Worm (Caenorhabditis elegans) whole organism, young adult: ENCODE data around the gene F13H10.1.
A peak's percentile ranks its signal among the peaks of the same experiment; 100 is the strongest.

Source experiments
- D2030.7 ChIP-seq: fragments of 200-800 bp; sonication (Bioruptor generic); IDR thresholded peaks from 2 replicates; pipeline ENCODE4 v1.3.6; 2022; ENCODE audit warnings: missing genetic modification reagents, missing genetic modification characterization, missing compliant biosample characterization
- F33H1.4 ChIP-seq: fragments of 200-800 bp; sonication (Bioruptor generic); IDR thresholded peaks from 2 replicates; pipeline ENCODE4 v1.3.6; 2022; ENCODE audit warnings: missing genetic modification reagents, missing genetic modification characterization, missing compliant biosample characterization
- F55B11.4 ChIP-seq: sonication (generic microtip); optimal IDR thresholded peaks from 2 replicates; lab custom pipeline; 2016; ENCODE audit warnings: missing compliant biosample characterization, missing genetic modification characterization, borderline replicate concordance; ENCODE audit not compliant: insufficient read depth
- K11D2.4 ChIP-seq: fragments of 200-800 bp; sonication (Bioruptor generic); IDR thresholded peaks from 2 replicates; pipeline ENCODE4 v1.3.6; 2022; ENCODE audit warnings: missing genetic modification reagents, missing genetic modification characterization, missing compliant biosample characterization
- T26A5.8 ChIP-seq: sonication (generic microtip); optimal IDR thresholded peaks from 2 replicates; lab custom pipeline; 2016; ENCODE audit warnings: missing genetic modification characterization, missing compliant biosample characterization
- Y53G8AR.9 ChIP-seq: fragments of 200-800 bp; sonication (Bioruptor generic); conservative IDR thresholded peaks from 2 replicates; pipeline ENCODE4 v1.3.6; 2022; ENCODE audit warnings: missing genetic modification reagents, missing genetic modification characterization, missing compliant biosample characterization
- Y67H2A.10 ChIP-seq: fragments of 200-800 bp; sonication (Bioruptor generic); conservative IDR thresholded peaks from 2 replicates; pipeline ENCODE4 v1.3.6; 2022; ENCODE audit warnings: missing genetic modification reagents, missing genetic modification characterization, missing compliant biosample characterization
- Y95B8A.8 ChIP-seq: fragments of 200-800 bp; sonication (Bioruptor generic); IDR thresholded peaks from 2 replicates; pipeline ENCODE4 v1.3.6; 2022; ENCODE audit warnings: missing genetic modification reagents, missing genetic modification characterization, missing compliant biosample characterization
- bed-1 ChIP-seq: fragments of 200-800 bp; sonication (Bioruptor generic); IDR thresholded peaks from 2 replicates; pipeline ENCODE4 v1.3.6; 2022; ENCODE audit warnings: missing genetic modification reagents, missing genetic modification characterization, missing compliant biosample characterization
- bed-2 ChIP-seq: fragments of 200-800 bp; sonication (Bioruptor generic); IDR thresholded peaks from 2 replicates; pipeline ENCODE4 v1.3.6; 2022; ENCODE audit warnings: missing genetic modification reagents, missing genetic modification characterization, missing compliant biosample characterization
- ccch-3 ChIP-seq: fragments of 200-800 bp; sonication (Bioruptor generic); optimal IDR thresholded peaks from 2 replicates; lab custom pipeline; 2018; ENCODE audit warnings: mild to moderate bottlenecking, missing genetic modification characterization, missing compliant biosample characterization
- ceh-27 ChIP-seq: fragments of 200-800 bp; sonication (Bioruptor generic); optimal IDR thresholded peaks from 2 replicates; lab custom pipeline; 2018; ENCODE audit warnings: mild to moderate bottlenecking, missing genetic modification characterization, moderate library complexity, missing compliant biosample characterization
- ceh-40 ChIP-seq: fragments of 200-800 bp; sonication (Bioruptor generic); IDR thresholded peaks from 2 replicates; pipeline ENCODE4 v1.3.6; 2022; ENCODE audit warnings: missing genetic modification characterization, missing compliant biosample characterization
- ceh-91 ChIP-seq: fragments of 200-800 bp; sonication (Bioruptor generic); IDR thresholded peaks from 2 replicates; pipeline ENCODE4 v1.3.6; 2022; ENCODE audit warnings: missing genetic modification reagents, missing genetic modification characterization, missing compliant biosample characterization
- dpl-1 ChIP-seq: fragments of 150-350 bp; optimal IDR thresholded peaks from 2 replicates; lab custom pipeline; 2014; ENCODE audit warnings: missing biosample characterization, missing genetic modification reagents, missing genetic modification characterization
- efl-1 ChIP-seq: fragments of 150-350 bp; optimal IDR thresholded peaks from 2 replicates; lab custom pipeline; 2014; ENCODE audit warnings: missing biosample characterization, missing genetic modification reagents, missing genetic modification characterization
- egl-44 ChIP-seq: fragments of 200-800 bp; sonication (Bioruptor generic); IDR thresholded peaks from 2 replicates; pipeline ENCODE4 v1.3.6; 2022; ENCODE audit warnings: missing genetic modification reagents, missing genetic modification characterization, missing compliant biosample characterization
- ekl-4 ChIP-seq: fragments of 200-800 bp; sonication (Bioruptor generic); IDR thresholded peaks from 2 replicates; pipeline ENCODE4 v1.3.6; 2022; ENCODE audit warnings: missing genetic modification reagents, missing genetic modification characterization, missing compliant biosample characterization
- hlh-12 ChIP-seq: sonication (generic microtip); optimal IDR thresholded peaks from 2 replicates; lab custom pipeline; 2016; ENCODE audit warnings: missing genetic modification characterization, missing compliant biosample characterization
- hsf-1 ChIP-seq: fragments of 200-800 bp; sonication (Bioruptor generic); IDR thresholded peaks from 2 replicates; pipeline ENCODE4 v1.3.6; 2022; ENCODE audit warnings: missing genetic modification reagents, missing genetic modification characterization, missing compliant biosample characterization
- let-526 ChIP-seq: fragments of 200-800 bp; sonication (Bioruptor generic); IDR thresholded peaks from 2 replicates; pipeline ENCODE4 v1.3.6; 2022; ENCODE audit warnings: missing genetic modification reagents, missing genetic modification characterization, missing compliant biosample characterization
- lin-54 ChIP-seq: fragments of 200-800 bp; sonication (Bioruptor generic); optimal IDR thresholded peaks from 2 replicates; lab custom pipeline; 2018; ENCODE audit warnings: mild to moderate bottlenecking, missing genetic modification characterization, missing compliant biosample characterization
- madf-6 ChIP-seq: fragments of 200-800 bp; sonication (Bioruptor generic); IDR thresholded peaks from 2 replicates; pipeline ENCODE4 v1.3.6; 2022; ENCODE audit warnings: missing genetic modification reagents, missing genetic modification characterization, missing compliant biosample characterization
- madf-8 ChIP-seq: fragments of 200-800 bp; sonication (Bioruptor generic); conservative IDR thresholded peaks from 2 replicates; pipeline ENCODE4 v1.3.6; 2022; ENCODE audit warnings: missing genetic modification reagents, missing genetic modification characterization, missing compliant biosample characterization
- mcd-1 ChIP-seq: fragments of 200-800 bp; sonication (Bioruptor generic); IDR thresholded peaks from 2 replicates; pipeline ENCODE4 v1.3.6; 2022; ENCODE audit warnings: missing genetic modification reagents, missing genetic modification characterization, missing compliant biosample characterization
- nfya-1 ChIP-seq: sonication (generic microtip); optimal IDR thresholded peaks from 2 replicates; lab custom pipeline; 2017; ENCODE audit warnings: antibody characterized with exemption, missing compliant biosample characterization, missing genetic modification characterization, borderline replicate concordance; ENCODE audit not compliant: insufficient read depth
- nfyb-1 ChIP-seq: fragments of 200-800 bp; sonication (Bioruptor generic); IDR thresholded peaks from 2 replicates; pipeline ENCODE4 v1.3.6; 2022; ENCODE audit warnings: missing genetic modification reagents, missing genetic modification characterization, missing compliant biosample characterization
- nhr-27 ChIP-seq: fragments of 200-800 bp; sonication (Bioruptor generic); optimal IDR thresholded peaks from 2 replicates; lab custom pipeline; 2018; ENCODE audit warnings: mild to moderate bottlenecking, missing genetic modification characterization, moderate library complexity, missing compliant biosample characterization
- rcor-1 ChIP-seq: fragments of 200-800 bp; sonication (Bioruptor generic); IDR thresholded peaks from 2 replicates; pipeline ENCODE4 v1.3.6; 2022; ENCODE audit warnings: missing genetic modification reagents, missing genetic modification characterization, missing compliant biosample characterization
- snpc-1.3 ChIP-seq: sonication (generic microtip); optimal IDR thresholded peaks from 2 replicates; lab custom pipeline; 2017; ENCODE audit warnings: missing genetic modification characterization, mild to moderate bottlenecking, missing compliant biosample characterization, antibody characterized with exemption, moderate library complexity, missing genotype, missing genetic modification reagents; ENCODE audit not compliant: insufficient read depth
- tbp1 ChIP-seq: fragments of 200-800 bp; sonication (Bioruptor generic); optimal IDR thresholded peaks from 2 replicates; lab custom pipeline; 2018; ENCODE audit warnings: mild to moderate bottlenecking, missing genetic modification characterization, missing compliant biosample characterization
- unc-130 ChIP-seq: sonication (generic microtip); optimal IDR thresholded peaks from 2 replicates; lab custom pipeline; 2016; ENCODE audit warnings: missing genetic modification reagents, missing genetic modification characterization, missing compliant biosample characterization
- xnd-1 ChIP-seq: sonication (generic microtip); optimal IDR thresholded peaks from 2 replicates; lab custom pipeline; 2016; ENCODE audit warnings: missing genotype, missing genetic modification reagents, missing genetic modification characterization, missing compliant biosample characterization
- ztf-25 ChIP-seq: fragments of 200-800 bp; sonication (Bioruptor generic); IDR thresholded peaks from 2 replicates; pipeline ENCODE4 v1.3.6; 2022; ENCODE audit warnings: missing genetic modification reagents, missing genetic modification characterization, missing compliant biosample characterization
- ztf-6 ChIP-seq: fragments of 200-800 bp; sonication (Bioruptor generic); IDR thresholded peaks from 2 replicates; pipeline ENCODE4 v1.3.6; 2022; ENCODE audit warnings: missing genetic modification reagents, missing genetic modification characterization, missing compliant biosample characterization

F13H10.1 gene

DNA sequence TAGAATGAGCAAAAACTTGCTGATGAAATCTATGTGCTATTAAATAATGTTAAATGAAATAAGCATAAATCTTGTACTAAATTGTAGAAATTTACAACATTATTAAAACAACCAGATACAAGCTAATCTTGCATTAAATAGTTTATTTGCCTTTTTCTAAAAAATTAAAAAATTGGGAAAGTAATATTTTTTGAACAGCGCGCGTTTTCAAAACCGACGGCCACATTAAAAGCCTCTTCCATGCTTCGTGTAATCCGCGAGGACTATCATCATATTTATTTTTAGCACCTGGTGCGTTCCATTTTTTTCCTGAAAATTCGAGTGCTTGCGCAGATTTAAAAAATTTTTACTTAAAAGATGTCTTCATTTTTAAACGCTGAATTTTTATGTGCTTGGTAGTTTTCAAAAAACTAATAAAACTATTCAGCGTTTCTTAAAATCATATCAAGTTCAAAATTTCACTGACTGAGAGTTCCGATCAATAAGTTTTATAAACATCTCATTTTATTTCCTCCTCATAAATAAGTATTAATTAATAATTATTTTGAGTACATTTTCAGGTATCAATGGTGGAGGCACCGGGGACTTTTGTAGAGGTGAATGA is 16.9 kb upstream of the F13H10.1 start, which contains the start of gene Y43E12A.3:
Gene Y43E12A.3 (plus strand): TSS at position 554 of the 604 bp plus-strand sequence.
- TF ChIP-seq ceh-91: peak; percentile 34; the same call in 1 of the 2 replicates
- TF ChIP-seq madf-8 (GFP tag; lab: Robert Waterston, UW): peak; percentile 30; the same call in 1 of the 2 replicates
- TF ChIP-seq Y53G8AR.9 (GFP tag; lab: Robert Waterston, UW): 0 out of 2 replicates have a peak, but pooled peaks have one; percentile 48
- 0 out of 2 replicates have a peak, but pooled peaks have one; percentile 5 for TF ChIP-seq rcor-1 (GFP tag; lab: Robert Waterston, UW)
- peak; percentile 28; the same call in 1 of the 2 replicates for TF ChIP-seq F33H1.4 (GFP tag; lab: Robert Waterston, UW)
- TF ChIP-seq madf-6 (GFP tag; lab: Robert Waterston, UW): peak; percentile 72
- peak; percentile 24; the same call in 1 of the 2 replicates for TF ChIP-seq D2030.7 (GFP tag; lab: Robert Waterston, UW)
- TF ChIP-seq hsf-1 (GFP tag; lab: Robert Waterston, UW): 0 out of 2 replicates have a peak, but pooled peaks have one; percentile 43
- TF ChIP-seq ekl-4 (GFP tag; lab: Robert Waterston, UW): peak; percentile 60; the same call in 1 of the 2 replicates

DNA sequence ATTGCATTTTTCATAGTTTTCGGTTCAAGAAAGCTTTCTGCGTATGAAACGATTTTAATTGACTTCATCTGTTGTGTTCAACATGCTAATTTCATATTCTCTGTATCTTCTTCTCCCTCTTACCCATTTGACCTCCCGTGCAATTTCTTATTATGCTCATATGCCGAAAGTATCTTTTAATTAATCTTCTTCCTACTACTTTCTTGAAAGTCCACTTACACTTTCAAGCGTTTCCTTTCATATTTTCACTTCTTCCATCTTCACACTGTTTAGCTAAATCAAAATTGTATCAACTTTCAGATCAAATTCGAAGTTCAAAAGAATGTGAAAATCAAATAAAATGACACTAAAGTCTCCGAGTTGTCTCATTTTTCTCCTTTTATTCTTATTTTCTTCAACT is 13.7 kb upstream of the F13H10.1 start, which contains the start of gene F13H10.5:
Gene F13H10.5 (plus strand): TSS at position 301 of the 400 bp plus-strand sequence.
- TF ChIP-seq snpc-1.3 (tag; lab: Kevin White, UChicago): no peak
- no peak for TF ChIP-seq egl-44
- TF ChIP-seq ceh-27 (GFP tag; lab: Kevin White, UChicago): no peak
- no peak for TF ChIP-seq ceh-91
- TF ChIP-seq let-526 (GFP tag; lab: Robert Waterston, UW): no peak
- no peak for TF ChIP-seq ztf-6 (GFP tag; lab: Robert Waterston, UW)
- TF ChIP-seq ztf-25 (GFP tag; lab: Robert Waterston, UW): no peak
- no peak for TF ChIP-seq Y95B8A.8 (GFP tag; lab: Robert Waterston, UW)
- no peak for TF ChIP-seq lin-54 (GFP tag; lab: Kevin White, UChicago)
- TF ChIP-seq T26A5.8: no peak
- no peak for TF ChIP-seq K11D2.4 (GFP tag; lab: Robert Waterston, UW)
- TF ChIP-seq xnd-1: no peak
- TF ChIP-seq tbp1 (GFP tag; lab: Kevin White, UChicago): no peak
- no peak for TF ChIP-seq dpl-1 (GFP tag; lab: Kevin White, UChicago)
- TF ChIP-seq efl-1 (GFP tag; lab: Kevin White, UChicago): no peak
- TF ChIP-seq nfya-1 (tag; lab: Kevin White, UChicago): no peak
- no peak for TF ChIP-seq bed-1 (GFP tag; lab: Robert Waterston, UW)
- no peak for TF ChIP-seq mcd-1 (GFP tag; lab: Robert Waterston, UW)

DNA sequence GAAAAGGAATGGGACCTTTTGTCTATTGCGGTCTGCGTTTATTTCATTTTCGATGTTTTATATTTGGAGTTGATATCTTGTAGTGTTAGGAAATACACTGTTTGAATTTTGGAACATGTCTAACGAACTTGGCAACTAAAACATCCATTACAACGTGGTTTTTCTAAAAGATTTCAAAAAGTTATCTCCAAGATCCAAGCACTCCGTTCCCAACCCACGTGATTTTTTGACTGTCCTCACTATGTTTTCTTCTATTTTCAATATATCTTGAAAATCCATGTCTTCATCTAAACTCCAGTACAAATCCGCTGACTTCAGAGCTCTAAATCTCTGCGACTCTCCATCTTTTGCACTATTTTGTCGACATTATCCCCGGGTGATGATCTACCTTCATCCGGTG is 2.8 kb upstream of the F13H10.1 start, which contains the start of gene F13H10.9:
Gene F13H10.9 (plus strand): TSS at position 301 of the 400 bp plus-strand sequence.
- TF ChIP-seq rcor-1 (GFP tag; lab: Robert Waterston, UW): no peak
- TF ChIP-seq hlh-12 (tag; lab: Kevin White, UChicago): no peak
- TF ChIP-seq unc-130: no peak
- no peak for TF ChIP-seq K11D2.4 (GFP tag; lab: Robert Waterston, UW)
- TF ChIP-seq Y67H2A.10: no peak
- TF ChIP-seq ceh-40 (GFP tag; lab: Robert Waterston, UW): no peak
- no peak for TF ChIP-seq nhr-27 (tag; lab: Kevin White, UChicago)
- TF ChIP-seq F55B11.4 (tag; lab: Kevin White, UChicago): no peak
- TF ChIP-seq nfyb-1 (GFP tag; lab: Robert Waterston, UW): no peak
- no peak for TF ChIP-seq ccch-3
- no peak for TF ChIP-seq bed-2 (GFP tag; lab: Robert Waterston, UW)
